Worm (Caenorhabditis elegans) whole organism, L3 larva: ENCODE results near the gene bcmo-2.

Source experiments
- fkh-2 ChIP-seq: fragments of 150-350 bp; optimal IDR thresholded peaks from 2 replicates; lab custom pipeline; 2014; ENCODE audit warnings: missing biosample characterization, missing genetic modification reagents, missing genetic modification characterization
- nhr-76 ChIP-seq: fragments of 150-350 bp; sonication (generic microtip); optimal IDR thresholded peaks from 5 replicates; lab custom pipeline; 2014; ENCODE audit warnings: missing biosample characterization, missing genetic modification characterization
- pha-4 ChIP-seq: fragments of 150-350 bp; optimal IDR thresholded peaks from 2 replicates; lab custom pipeline; 2014; ENCODE audit warnings: missing biosample characterization, missing genetic modification reagents, missing genetic modification characterization
- snpc-4 ChIP-seq: fragments of 150-350 bp; optimal IDR thresholded peaks from 2 replicates; lab custom pipeline; 2014; ENCODE audit warnings: missing biosample characterization, missing genetic modification characterization
- unc-39 ChIP-seq: sonication (generic microtip); optimal IDR thresholded peaks from 4 replicates; lab custom pipeline; 2017; ENCODE audit warnings: missing biosample characterization, missing genetic modification characterization
- zag-1 ChIP-seq: fragments of 150-350 bp; optimal IDR thresholded peaks from 2 replicates; lab custom pipeline; 2014; ENCODE audit warnings: missing biosample characterization, missing genetic modification characterization

DNA sequence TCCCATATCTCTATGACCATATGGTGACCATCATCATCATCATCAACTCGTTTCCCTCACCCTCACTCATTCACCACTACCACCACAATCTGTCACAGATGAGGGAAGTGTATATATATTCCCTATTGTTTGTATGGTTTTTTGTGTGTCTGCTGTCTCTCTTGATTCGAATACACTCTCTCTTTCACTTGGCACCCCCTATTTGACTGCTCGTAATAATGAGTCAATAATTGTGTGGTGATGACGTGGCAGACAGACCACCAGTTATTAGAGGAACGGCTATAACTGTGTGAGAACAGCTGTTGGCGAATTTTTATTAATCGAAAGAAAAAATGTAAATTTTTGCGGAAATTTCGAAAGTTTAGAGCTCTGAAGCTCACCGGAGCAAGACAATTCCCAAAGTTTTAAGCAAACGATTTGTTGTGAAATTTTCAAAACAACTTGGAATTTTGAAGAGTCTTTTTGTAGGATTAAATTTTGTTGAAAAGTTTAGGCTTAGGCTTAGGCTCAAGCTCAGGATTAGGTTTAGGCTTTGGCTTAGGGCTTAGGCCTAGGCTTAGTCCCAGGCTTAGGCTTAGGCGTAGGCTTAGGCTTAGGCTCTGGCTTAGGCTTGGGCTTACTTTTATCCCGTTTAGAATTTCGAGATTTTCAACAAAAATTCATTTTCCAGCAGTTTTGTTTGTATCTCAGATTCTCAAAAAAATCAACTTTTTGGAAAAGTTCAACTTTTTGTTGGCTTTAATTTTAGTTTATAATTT, 47.0 kb upstream of the bcmo-2 start:
- TF ChIP-seq pha-4 (tag; lab: Kevin White, UChicago) (peak; percentile 69), nhr-76 (tag; lab: Kevin White, UChicago) (no peak), snpc-4 (no peak), unc-39 (tag; lab: Kevin White, UChicago) (no peak), fkh-2 (tag; lab: Kevin White, UChicago) (no peak), zag-1 (no peak)
